Fruit fly (Drosophila melanogaster) whole organism, embryonic: ENCODE data around the gene CG17145.

Experiments
- Asciz ChIP-seq: fragments of 200-800 bp; sonication (Bioruptor generic); optimal IDR thresholded peaks from 2 replicates; lab custom pipeline; 2017; ENCODE audit warnings: missing biosample characterization, mild to moderate bottlenecking, missing genetic modification characterization, missing genetic modification reagents
- CG10959 ChIP-seq: fragments of 200-800 bp; sonication (Bioruptor generic); IDR thresholded peaks from 2 replicates; pipeline ENCODE4 v1.3.6; 2022; ENCODE audit warnings: missing biosample characterization, missing genetic modification characterization
- CG12744 ChIP-seq: fragments of 200-800 bp; sonication (Bioruptor generic); optimal IDR thresholded peaks from 2 replicates; lab custom pipeline; 2016; ENCODE audit warnings: missing biosample characterization, missing genetic modification characterization
- CG13894 ChIP-seq: fragments of 200-800 bp; sonication (Bioruptor generic); optimal IDR thresholded peaks from 3 replicates; lab custom pipeline; 2018; ENCODE audit warnings: missing biosample characterization, mild to moderate bottlenecking, missing genetic modification characterization, moderate library complexity
- CG14441 ChIP-seq: fragments of 200-800 bp; sonication (Bioruptor generic); IDR thresholded peaks from 2 replicates; pipeline ENCODE4 v1.3.6; 2022; ENCODE audit warnings: missing biosample characterization, missing genetic modification characterization
- CG17361 ChIP-seq: fragments of 200-800 bp; sonication (Bioruptor generic); IDR thresholded peaks from 3 replicates; pipeline ENCODE4 v1.3.6; 2022; ENCODE audit warnings: missing biosample characterization, missing genetic modification characterization
- Dad ChIP-seq: fragments of 200-800 bp; sonication (Bioruptor generic); optimal IDR thresholded peaks from 3 replicates; lab custom pipeline; 2016; ENCODE audit warnings: missing biosample characterization, missing genetic modification characterization
- Xbp1 ChIP-seq: fragments of 200-800 bp; sonication (Bioruptor generic); optimal IDR thresholded peaks from 3 replicates; lab custom pipeline; 2016; ENCODE audit warnings: missing biosample characterization, mild to moderate bottlenecking, missing genetic modification characterization
- al ChIP-seq: fragments of 200-800 bp; sonication (Bioruptor generic); IDR thresholded peaks from 2 replicates; pipeline ENCODE4 v1.3.6; 2022; ENCODE audit warnings: missing biosample characterization, missing genetic modification characterization
- ash1 ChIP-seq: fragments of 200-800 bp; sonication (Bioruptor generic); optimal IDR thresholded peaks from 2 replicates; lab custom pipeline; 2018; ENCODE audit warnings: missing biosample characterization, mild to moderate bottlenecking, missing genetic modification characterization
- dan ChIP-seq: fragments of 200-800 bp; sonication (Bioruptor generic); IDR thresholded peaks from 2 replicates; pipeline ENCODE4 v1.3.6; 2022; ENCODE audit warnings: missing biosample characterization, missing genetic modification characterization
- jigr1 ChIP-seq: fragments of 200-800 bp; sonication (Bioruptor generic); IDR thresholded peaks from 3 replicates; pipeline ENCODE4 v1.3.6; 2022; ENCODE audit warnings: missing biosample characterization, missing genetic modification characterization

DNA sequence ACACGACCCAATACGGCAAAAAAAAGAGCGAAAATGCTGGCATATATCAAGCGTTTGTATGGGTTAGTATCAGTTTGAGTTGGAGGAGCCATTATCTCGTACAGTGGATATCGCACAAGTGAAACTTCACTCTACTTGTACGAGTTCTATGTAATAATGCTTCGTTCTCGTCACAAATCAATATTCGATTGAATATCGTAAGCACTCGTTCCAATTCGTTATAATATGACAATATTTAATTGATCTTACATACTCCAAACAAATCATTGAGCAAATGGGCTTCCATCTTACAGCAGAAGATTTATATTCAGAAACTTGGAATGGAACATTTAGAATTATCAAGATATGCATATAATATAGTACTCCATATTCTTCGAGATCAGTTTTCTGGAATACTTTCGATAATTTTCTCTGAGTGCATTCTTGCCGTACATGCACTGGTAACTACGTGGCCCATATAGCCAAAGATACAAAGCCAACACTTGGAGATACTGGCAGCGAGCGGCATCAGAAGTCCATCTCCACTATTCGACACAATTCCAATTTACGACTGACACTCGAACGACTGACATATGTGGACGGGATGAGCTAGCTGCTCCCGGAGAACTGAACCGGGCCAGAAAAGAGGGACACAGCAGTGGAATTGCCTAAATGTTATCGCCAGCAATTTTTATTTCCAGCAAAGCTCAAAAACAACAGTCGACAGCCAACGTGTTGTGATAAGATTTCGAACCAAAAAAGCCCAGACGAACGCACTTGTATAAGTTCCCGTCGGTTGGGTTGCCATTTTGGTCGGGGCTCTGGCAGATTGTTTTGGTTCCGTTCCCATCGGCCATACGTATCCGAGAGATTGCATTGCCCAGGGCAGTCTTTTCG lies 28.5 kb upstream of the CG17145 start:
- TF ChIP-seq dan (GFP tag; lab: Robert Waterston, UW) (no peak), ash1 (GFP tag; lab: Kevin White, UChicago) (no peak), CG13894 (tag; lab: Kevin White, UChicago) (no peak), Asciz (no peak), CG17361 (no peak), al (GFP tag; lab: Robert Waterston, UW) (no peak), jigr1 (GFP tag; lab: Robert Waterston, UW) (no peak), Dad (no peak), CG12744 (GFP tag; lab: Kevin White, UChicago) (no peak), CG10959 (GFP tag; lab: Robert Waterston, UW) (no peak), Xbp1 (GFP tag; lab: Kevin White, UChicago) (peak; percentile 35), CG14441 (GFP tag; lab: Robert Waterston, UW) (no peak)
